Worm (Caenorhabditis elegans) whole organism, early embryonic: ENCODE results near the gene tni-4.
"Not testable (repeated sequence)": the region's sequence is repeated elsewhere in the genome, so short reads cannot be mapped to it uniquely, and the experiment has no call there.

ENCODE experiments used
- B0310.2 ChIP-seq: sonication (generic microtip); optimal IDR thresholded peaks from 2 replicates; lab custom pipeline; 2016; ENCODE audit warnings: mild to moderate bottlenecking, missing genetic modification characterization, missing compliant biosample characterization
- F13C5.2 ChIP-seq: sonication (generic microtip); optimal IDR thresholded peaks from 2 replicates; lab custom pipeline; 2017; ENCODE audit warnings: mild to moderate bottlenecking, missing genetic modification characterization, inconsistent platforms, missing compliant biosample characterization
- aly-1 ChIP-seq: sonication (generic microtip); optimal IDR thresholded peaks from 2 replicates; lab custom pipeline; 2016; ENCODE audit warnings: missing genetic modification characterization, missing compliant biosample characterization
- ama-1 ChIP-seq: fragments of 150-350 bp; optimal IDR thresholded peaks from 2 replicates; lab custom pipeline; 2014
- ceh-13 ChIP-seq: fragments of 200-800 bp; sonication (Bioruptor generic); optimal IDR thresholded peaks from 2 replicates; lab custom pipeline; 2018; ENCODE audit warnings: mild to moderate bottlenecking, missing genetic modification characterization, missing compliant biosample characterization
- ceh-36 ChIP-seq: sonication (generic microtip); optimal IDR thresholded peaks from 2 replicates; lab custom pipeline; 2016; ENCODE audit warnings: missing genetic modification characterization, inconsistent platforms, missing compliant biosample characterization
- ets-7 ChIP-seq: sonication (generic microtip); optimal IDR thresholded peaks from 2 replicates; lab custom pipeline; 2016; ENCODE audit warnings: missing genotype, missing genetic modification characterization, missing compliant biosample characterization
- flt-1 ChIP-seq: fragments of 200-800 bp; sonication (Bioruptor generic); IDR thresholded peaks from 2 replicates; pipeline ENCODE4 v1.3.6; 2022; ENCODE audit warnings: missing genetic modification characterization, missing compliant biosample characterization
- hmbx-1 ChIP-seq: sonication (generic microtip); optimal IDR thresholded peaks from 2 replicates; lab custom pipeline; 2016; ENCODE audit warnings: mild to moderate bottlenecking, missing genetic modification characterization, missing compliant biosample characterization
- hmg-4 ChIP-seq: fragments of 200-800 bp; sonication (Bioruptor generic); optimal IDR thresholded peaks from 2 replicates; lab custom pipeline; 2018; ENCODE audit warnings: mild to moderate bottlenecking, missing genetic modification characterization, missing compliant biosample characterization
- hnd-1 ChIP-seq: sonication (generic microtip); optimal IDR thresholded peaks from 2 replicates; lab custom pipeline; 2016; ENCODE audit warnings: missing genetic modification characterization, missing compliant biosample characterization
- pes-1 ChIP-seq: fragments of 200-800 bp; sonication (Bioruptor generic); IDR thresholded peaks from 2 replicates; pipeline ENCODE4 v1.3.6; 2022; ENCODE audit warnings: missing genetic modification reagents, missing genetic modification characterization, missing compliant biosample characterization
- scrt-1 ChIP-seq: fragments of 200-800 bp; sonication (Bioruptor generic); IDR thresholded peaks from 2 replicates; pipeline ENCODE4 v1.3.6; 2022; ENCODE audit warnings: missing genetic modification characterization, missing compliant biosample characterization
- sea-1 ChIP-seq: fragments of 200-800 bp; sonication (Bioruptor generic); conservative IDR thresholded peaks from 2 replicates; pipeline ENCODE4 v1.3.6; 2022; ENCODE audit warnings: missing genetic modification characterization, missing compliant biosample characterization
- tbx-11 ChIP-seq: fragments of 200-800 bp; sonication (Bioruptor generic); IDR thresholded peaks from 2 replicates; pipeline ENCODE4 v1.3.6; 2022; ENCODE audit warnings: missing genetic modification characterization, missing compliant biosample characterization
- tbx-37 ChIP-seq: fragments of 200-800 bp; sonication (Bioruptor generic); conservative IDR thresholded peaks from 2 replicates; pipeline ENCODE4 v1.3.6; 2022; ENCODE audit warnings: missing genetic modification reagents, missing genetic modification characterization, missing compliant biosample characterization
- tra-4 ChIP-seq: sonication (generic microtip); optimal IDR thresholded peaks from 2 replicates; lab custom pipeline; 2017; ENCODE audit warnings: missing genetic modification characterization, missing compliant biosample characterization

The tni-4 gene

ce11 chrIV:5204573-5204972, at the start of gene tni-4:
Gene tni-4 (plus strand): TSS chrIV:5204591.
- no peak for TF ChIP-seq F13C5.2 (tag; lab: Kevin White, UChicago)
- TF ChIP-seq B0310.2 (tag; lab: Kevin White, UChicago), result no peak
- TF ChIP-seq ceh-13 (GFP tag; lab: Kevin White, UChicago), result no peak
- TF ChIP-seq aly-1 (tag; lab: Kevin White, UChicago), result no peak
- TF ChIP-seq tbx-11 (GFP tag; lab: Robert Waterston, UW), result no peak
- no peak for TF ChIP-seq tra-4 (tag; lab: Kevin White, UChicago)
- no peak for TF ChIP-seq pes-1

ce11 chrIV:5157226-5157625, 47.2 kb upstream of the tni-4 start, which contains the start of gene C24D10.49:
Gene C24D10.49 (minus strand): TSS chrIV:5157326.
- TF ChIP-seq tbx-37 (GFP tag; lab: Robert Waterston, UW), result no peak
- no peak for TF ChIP-seq tbx-11 (GFP tag; lab: Robert Waterston, UW)
- no peak for TF ChIP-seq tra-4 (tag; lab: Kevin White, UChicago)
- no peak for TF ChIP-seq ama-1 (lab: Kevin White, UChicago)
- TF ChIP-seq hnd-1 (tag; lab: Kevin White, UChicago), result no peak
- TF ChIP-seq scrt-1 (GFP tag; lab: Robert Waterston, UW), result no peak
- no peak for TF ChIP-seq ets-7
- TF ChIP-seq sea-1, result no peak
- no peak for TF ChIP-seq hmbx-1
- TF ChIP-seq ceh-36 (tag; lab: Kevin White, UChicago), result no peak
- TF ChIP-seq hmg-4 (GFP tag; lab: Kevin White, UChicago), result no peak
- TF ChIP-seq flt-1 (GFP tag; lab: Robert Waterston, UW), result no peak
- TF ChIP-seq pes-1, result no peak
- no peak for TF ChIP-seq F13C5.2 (tag; lab: Kevin White, UChicago)
- TF ChIP-seq B0310.2 (tag; lab: Kevin White, UChicago), result no peak
- no peak for TF ChIP-seq aly-1 (tag; lab: Kevin White, UChicago)
- TF ChIP-seq ceh-13 (GFP tag; lab: Kevin White, UChicago), result no peak

- TF ChIP-seq flt-1 (GFP tag; lab: Robert Waterston, UW) (no peak), B0310.2 (tag; lab: Kevin White, UChicago) (no peak), ceh-36 (tag; lab: Kevin White, UChicago) (no peak), hmg-4 (GFP tag; lab: Kevin White, UChicago) (no peak), ceh-13 (GFP tag; lab: Kevin White, UChicago) (no peak), ama-1 (lab: Kevin White, UChicago) (no peak), pes-1 (no peak), hnd-1 (tag; lab: Kevin White, UChicago) (no peak), ets-7 (no peak), tbx-11 (GFP tag; lab: Robert Waterston, UW) (no peak), aly-1 (tag; lab: Kevin White, UChicago) (no peak)
These were observed 44.2 kb upstream of the tni-4 start, which contains the start of the genes C24D10.6 and C24D10.4 for ce11 chrIV:5160171-5160570. Gene C24D10.6 (minus strand): TSS chrIV:5160248. Gene C24D10.4 (plus strand): TSS chrIV:5160522.

ce11 chrIV:5162941-5163340, 41.5 kb upstream of the tni-4 start, which contains the start of the genes nspd-3 and C24D10.2:
Gene nspd-3 (minus strand): TSS chrIV:5163041.
Gene C24D10.2 (plus strand): TSS chrIV:5163339.
- TF ChIP-seq ets-7; tra-4 (tag; lab: Kevin White, UChicago); hmg-4 (GFP tag; lab: Kevin White, UChicago): not testable (repeated sequence)

- not testable (repeated sequence) for TF ChIP-seq scrt-1 (GFP tag; lab: Robert Waterston, UW); hmg-4 (GFP tag; lab: Kevin White, UChicago); hmbx-1
These were observed 38.8 kb upstream of the tni-4 start, which contains the start of gene nspd-6 for ce11 chrIV:5165626-5166025. Gene nspd-6 (minus strand): TSS chrIV:5165726.

ce11 chrIV:5166030-5166429, 38.4 kb upstream of the tni-4 start, which contains the start of gene ptp-5.1:
Gene ptp-5.1 (plus strand): TSS chrIV:5166330.
- TF ChIP-seq hnd-1 (tag; lab: Kevin White, UChicago) (no peak), F13C5.2 (tag; lab: Kevin White, UChicago) (no peak), tbx-11 (GFP tag; lab: Robert Waterston, UW) (no peak), sea-1 (no peak), B0310.2 (tag; lab: Kevin White, UChicago) (no peak), aly-1 (tag; lab: Kevin White, UChicago) (no peak), pes-1 (no peak), hmbx-1 (no peak), scrt-1 (GFP tag; lab: Robert Waterston, UW) (no peak), ets-7 (no peak), hmg-4 (GFP tag; lab: Kevin White, UChicago) (no peak), ceh-13 (GFP tag; lab: Kevin White, UChicago) (no peak), tra-4 (tag; lab: Kevin White, UChicago) (no peak), ama-1 (lab: Kevin White, UChicago) (no peak), ceh-36 (tag; lab: Kevin White, UChicago) (no peak), tbx-37 (GFP tag; lab: Robert Waterston, UW) (no peak)

ce11 chrIV:5169335-5169734, 35.1 kb upstream of the tni-4 start:
- TF ChIP-seq F13C5.2 (tag; lab: Kevin White, UChicago), result no peak
- TF ChIP-seq hmg-4 (GFP tag; lab: Kevin White, UChicago), result peak; percentile 24

ce11 chrIV:5171994-5172528, 32.3 kb upstream of the tni-4 start:
- TF ChIP-seq sea-1, result 0 out of 2 replicates have a peak, but pooled peaks have one; percentile 29
- TF ChIP-seq flt-1 (GFP tag; lab: Robert Waterston, UW), result no peak
- no peak for TF ChIP-seq tbx-37 (GFP tag; lab: Robert Waterston, UW)
- TF ChIP-seq hnd-1 (tag; lab: Kevin White, UChicago), result no peak
- no peak for TF ChIP-seq ceh-13 (GFP tag; lab: Kevin White, UChicago)
